Fruit fly (Drosophila melanogaster): ENCODE data around the gene ear.
A peak's percentile ranks its signal among the peaks of the same experiment; 100 is the strongest.

ear gene

DNA sequence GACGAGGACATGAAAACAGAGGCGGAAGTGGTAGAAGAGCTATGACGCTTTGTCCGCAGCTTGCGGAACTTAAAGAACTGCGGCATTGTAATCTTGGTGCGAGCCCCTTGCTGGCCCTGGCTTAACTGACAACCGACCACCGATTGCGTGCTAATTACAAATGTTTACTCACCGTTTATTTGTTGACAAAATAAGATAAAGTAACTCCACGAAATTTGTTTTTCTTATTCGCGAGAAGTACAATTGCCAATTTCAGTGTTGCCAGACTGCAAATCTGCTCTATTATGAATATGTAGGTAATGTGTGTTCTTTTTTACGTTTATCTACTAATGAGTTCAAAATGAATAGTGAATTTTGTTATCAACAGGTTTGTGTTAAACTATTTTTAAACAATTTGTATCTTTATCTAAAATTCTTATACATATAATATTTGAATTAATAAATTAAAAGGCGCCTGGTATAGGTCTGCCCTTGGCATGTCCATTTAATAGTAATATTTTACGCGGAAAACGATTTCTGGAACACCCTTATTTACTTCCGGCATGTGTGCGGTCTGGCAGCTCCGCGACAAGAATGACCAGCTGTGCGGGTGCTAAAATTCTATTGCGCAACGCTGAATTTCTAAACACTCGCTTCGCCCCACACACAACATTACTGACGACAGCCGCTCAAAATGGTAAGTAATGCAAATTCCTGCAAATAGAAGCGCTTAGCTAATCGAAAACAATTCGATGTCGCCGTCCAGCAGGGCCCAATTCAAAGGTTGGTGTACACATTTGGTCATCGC is 36.3 kb downstream of the ear start, which contains the start of the genes Atg4b and Hibch (continued):
- no peak for TF ChIP-seq CG1529 (GFP tag; optimal IDR thresholded peaks at IDR 0.05)
- peak; percentile 59 for TF ChIP-seq ATbp (GFP tag; optimal IDR thresholded peaks at IDR 0.05)
- TF ChIP-seq nom (GFP tag; optimal IDR thresholded peaks at IDR 0.05), result peak; percentile 75
- TF ChIP-seq CG4328 (GFP tag; optimal IDR thresholded peaks at IDR 0.05), result peak; percentile 79
- TF ChIP-seq CG4617 (GFP tag; optimal IDR thresholded peaks at IDR 0.05; ENCODE audit: borderline replicate concordance), result peak; percentile 82
- no peak for TF ChIP-seq lov (optimal IDR thresholded peaks at IDR 0.05)
- no peak for TF ChIP-seq lov (GFP tag; IDR thresholded peaks at IDR 0.05)
- no peak for TF ChIP-seq Side (GFP tag; optimal IDR thresholded peaks at IDR 0.05)
- peak; percentile 74; the same call in 2 of the 3 replicates for TF ChIP-seq ci (GFP tag; IDR thresholded peaks at IDR 0.05)
- peak; percentile 79 for TF ChIP-seq nerfin-1 (tag; optimal IDR thresholded peaks at IDR 0.05)
- TF ChIP-seq Camta (GFP tag; optimal IDR thresholded peaks at IDR 0.05), result no peak
- TF ChIP-seq tio (GFP tag; optimal IDR thresholded peaks at IDR 0.05), result no peak
- no peak for TF ChIP-seq jing (GFP tag; optimal IDR thresholded peaks at IDR 0.05)
- peak; percentile 86 for TF ChIP-seq Fer2 (tag; optimal IDR thresholded peaks at IDR 0.05)
- TF ChIP-seq gro (GFP tag; optimal IDR thresholded peaks at IDR 0.05), result no peak
- peak; percentile 86 for TF ChIP-seq CG13296 (GFP tag; optimal IDR thresholded peaks at IDR 0.05)
- no peak for TF ChIP-seq inv (GFP tag; IDR thresholded peaks at IDR 0.05; ENCODE audit: partially characterized antibody)
- TF ChIP-seq wdn (GFP tag; IDR thresholded peaks at IDR 0.05), result peak; percentile 79
- no peak for TF ChIP-seq Lpt (GFP tag; optimal IDR thresholded peaks at IDR 0.05)
- peak; percentile 79 for TF ChIP-seq wek (GFP tag; optimal IDR thresholded peaks at IDR 0.05)
- no peak for TF ChIP-seq Dfd (GFP tag; optimal IDR thresholded peaks at IDR 0.05)
- peak; percentile 49 to 100 for TF ChIP-seq Pdp1 (GFP tag; optimal IDR thresholded peaks at IDR 0.05)
- peak; percentile 70 for TF ChIP-seq CG6765 (GFP tag; optimal IDR thresholded peaks at IDR 0.05)
- no peak for TF ChIP-seq CG8281 (tag; optimal IDR thresholded peaks at IDR 0.05)
- peak; percentile 48 for TF ChIP-seq CG2202 (tag; optimal IDR thresholded peaks at IDR 0.05)
- no peak for TF ChIP-seq prd (optimal IDR thresholded peaks at IDR 0.05)
- TF ChIP-seq prd (GFP tag; IDR thresholded peaks at IDR 0.05), result peak; percentile 89
- peak; percentile 41; the same call in 1 of the 2 replicates for TF ChIP-seq amos (GFP tag; IDR thresholded peaks at IDR 0.05; ENCODE audit: partially characterized antibody)
- peak; percentile 20; the same call in 1 of the 2 replicates for TF ChIP-seq ro (GFP tag; IDR thresholded peaks at IDR 0.05)
- no peak for TF ChIP-seq Jarid2 (GFP tag; optimal IDR thresholded peaks at IDR 0.05)
- TF ChIP-seq ase (GFP tag; IDR thresholded peaks at IDR 0.05), result peak; percentile 66; the same call in 2 of the 3 replicates
- TF ChIP-seq CG17829 (tag; optimal IDR thresholded peaks at IDR 0.05), result peak; percentile 91
- TF ChIP-seq Hr51 (GFP tag; optimal IDR thresholded peaks at IDR 0.05), result peak; percentile 24 to 78
- peak; percentile 85 for TF ChIP-seq CG10209 (GFP tag; optimal IDR thresholded peaks at IDR 0.05)
- no peak for TF ChIP-seq chinmo (GFP tag; IDR thresholded peaks at IDR 0.05; ENCODE audit: partially characterized antibody)
- TF ChIP-seq CG5180 (GFP tag; optimal IDR thresholded peaks at IDR 0.05), result no peak
- TF ChIP-seq ftz-f1 (GFP tag; optimal IDR thresholded peaks at IDR 0.05), result no peak
- no peak for TF ChIP-seq CG2129 (GFP tag; IDR thresholded peaks at IDR 0.05; ENCODE audit: partially characterized antibody)
- TF ChIP-seq CG14441 (GFP tag; IDR thresholded peaks at IDR 0.05), result peak; percentile 78
- peak; percentile 70 for TF ChIP-seq Med (GFP tag)
- peak; percentile 91 for TF ChIP-seq CG14710 (tag; optimal IDR thresholded peaks at IDR 0.05)
- peak; percentile 77 for TF ChIP-seq CG6272 (GFP tag; IDR thresholded peaks at IDR 0.05)
- peak; percentile 58 for TF ChIP-seq Hsf (GFP tag; optimal IDR thresholded peaks at IDR 0.05)
- peak; percentile 90 for TF ChIP-seq CG9817 (tag; optimal IDR thresholded peaks at IDR 0.05)
- no peak for TF ChIP-seq Antp (GFP tag; optimal IDR thresholded peaks at IDR 0.05)
- no peak for TF ChIP-seq Neu2 (GFP tag; optimal IDR thresholded peaks at IDR 0.05; ENCODE audit: borderline replicate concordance)
- peak; percentile 91 for TF ChIP-seq zen (tag; optimal IDR thresholded peaks at IDR 0.05)
- peak; percentile 88 for TF ChIP-seq Xbp1 (GFP tag; optimal IDR thresholded peaks at IDR 0.05)
